Worm (Caenorhabditis elegans) whole organism, L1 larva: ENCODE results near the gene nhr-26.

Experiments
- C04F5.9 ChIP-seq: sonication (generic microtip); optimal IDR thresholded peaks from 2 replicates; lab custom pipeline; 2016; ENCODE audit warnings: missing genetic modification characterization, missing compliant biosample characterization
- aha-1 ChIP-seq: fragments of 150-350 bp; optimal IDR thresholded peaks from 2 replicates; lab custom pipeline; 2014; ENCODE audit warnings: missing biosample characterization, missing genetic modification characterization
- aly-2 ChIP-seq: fragments of 150-350 bp; optimal IDR thresholded peaks from 2 replicates; lab custom pipeline; 2014; ENCODE audit warnings: missing biosample characterization, missing genetic modification characterization
- ama-1 ChIP-seq: fragments of 150-350 bp; optimal IDR thresholded peaks from 2 replicates; lab custom pipeline; 2014
- ceh-8 ChIP-seq: fragments of 200-800 bp; sonication (Bioruptor generic); optimal IDR thresholded peaks from 2 replicates; lab custom pipeline; 2018; ENCODE audit warnings: mild to moderate bottlenecking, missing genetic modification characterization, moderate library complexity, missing compliant biosample characterization
- ceh-90 ChIP-seq: sonication (generic microtip); optimal IDR thresholded peaks from 2 replicates; lab custom pipeline; 2016; ENCODE audit warnings: missing genetic modification characterization, missing compliant biosample characterization
- ces-1 ChIP-seq: fragments of 150-350 bp; optimal IDR thresholded peaks from 2 replicates; lab custom pipeline; 2014; ENCODE audit warnings: missing biosample characterization, missing genetic modification reagents, missing genetic modification characterization
- dpl-1 ChIP-seq, 3 experiments: fragments of 150-350 bp in 2 of 3; sonication (generic microtip) in 1 of 3; optimal IDR thresholded peaks; 2 replicates each; lab custom pipeline; 2014 to 2017; ENCODE audit warnings: missing biosample characterization in 3 of 3, missing genetic modification characterization in 3 of 3, missing genetic modification reagents in 3 of 3
- dsc-1 ChIP-seq: sonication (generic microtip); optimal IDR thresholded peaks from 2 replicates; lab custom pipeline; 2016; ENCODE audit warnings: mild to moderate bottlenecking, missing genetic modification characterization, missing compliant biosample characterization
- efl-3 ChIP-seq: fragments of 200-800 bp; sonication (Bioruptor generic); optimal IDR thresholded peaks from 2 replicates; lab custom pipeline; 2018; ENCODE audit warnings: mild to moderate bottlenecking, missing genetic modification characterization, missing compliant biosample characterization
- egl-13 ChIP-seq: sonication (generic microtip); optimal IDR thresholded peaks from 2 replicates; lab custom pipeline; 2016; ENCODE audit warnings: missing genotype, missing genetic modification reagents, missing genetic modification characterization, missing compliant biosample characterization
- egl-27 ChIP-seq, 2 experiments: fragments of 150-350 bp in 1 of 2; sonication (generic microtip); optimal IDR thresholded peaks; 3 replicates each; lab custom pipeline; 2017 to 2018; ENCODE audit warnings: missing biosample characterization in 2 of 2, missing genetic modification characterization in 2 of 2, missing genetic modification reagents in 2 of 2
- elt-3 ChIP-seq, 6 experiments: fragments of 150-350 bp in 1 of 6; sonication (generic microtip); optimal IDR thresholded peaks; 2 replicates each; lab custom pipeline; 2017 to 2018; ENCODE audit warnings: missing biosample characterization in 6 of 6, missing genetic modification characterization in 6 of 6, inconsistent platforms in 1 of 6
- fkh-10 ChIP-seq: sonication (generic microtip); optimal IDR thresholded peaks from 2 replicates; lab custom pipeline; 2017; ENCODE audit warnings: missing biosample characterization, missing genetic modification reagents, missing genetic modification characterization
- fkh-8 ChIP-seq: sonication (generic microtip); optimal IDR thresholded peaks from 2 replicates; lab custom pipeline; 2016; ENCODE audit warnings: mild to moderate bottlenecking, missing genetic modification characterization, missing compliant biosample characterization
- hlh-4 ChIP-seq: sonication (generic microtip); optimal IDR thresholded peaks from 2 replicates; lab custom pipeline; 2016; ENCODE audit warnings: mild to moderate bottlenecking, missing genetic modification characterization, missing compliant biosample characterization
- hpl-2 ChIP-seq: fragments of 150-350 bp; optimal IDR thresholded peaks from 2 replicates; lab custom pipeline; 2014; ENCODE audit warnings: missing biosample characterization, missing genetic modification reagents, missing genetic modification characterization
- isw-1 ChIP-seq: fragments of 200-800 bp; sonication (Bioruptor generic); IDR thresholded peaks from 2 replicates; pipeline ENCODE4 v1.3.6; 2022; ENCODE audit warnings: missing genetic modification characterization, missing compliant biosample characterization
- jun-1 ChIP-seq: fragments of 150-350 bp; optimal IDR thresholded peaks from 2 replicates; lab custom pipeline; 2014; ENCODE audit warnings: missing biosample characterization, missing genetic modification reagents, missing genetic modification characterization
- lin-14 ChIP-seq: fragments of 200-800 bp; sonication (Bioruptor generic); optimal IDR thresholded peaks from 2 replicates; lab custom pipeline; 2018; ENCODE audit warnings: mild to moderate bottlenecking, missing genetic modification characterization, moderate library complexity, missing compliant biosample characterization
- lir-3 ChIP-seq: sonication (generic microtip); optimal IDR thresholded peaks from 2 replicates; lab custom pipeline; 2016; ENCODE audit warnings: mild to moderate bottlenecking, missing genetic modification characterization, moderate library complexity, missing compliant biosample characterization; ENCODE audit not compliant: poor library complexity
- mdl-1 ChIP-seq, 2 experiments: fragments of 150-350 bp; optimal IDR thresholded peaks; 2 replicates each; lab custom pipeline; 2014 to 2017; ENCODE audit warnings: missing biosample characterization in 2 of 2, missing genetic modification characterization in 2 of 2, inconsistent platforms in 1 of 2
- mep-1 ChIP-seq: fragments of 150-350 bp; optimal IDR thresholded peaks from 2 replicates; lab custom pipeline; 2014; ENCODE audit warnings: missing biosample characterization, missing genetic modification characterization
- nhr-20 ChIP-seq: sonication (generic microtip); optimal IDR thresholded peaks from 2 replicates; lab custom pipeline; 2016; ENCODE audit warnings: mild to moderate bottlenecking, missing genetic modification characterization, missing compliant biosample characterization
- nhr-237 ChIP-seq: fragments of 150-350 bp; optimal IDR thresholded peaks from 2 replicates; lab custom pipeline; 2014; ENCODE audit warnings: missing biosample characterization, missing genetic modification characterization
- nhr-28 ChIP-seq: fragments of 150-350 bp; optimal IDR thresholded peaks from 2 replicates; lab custom pipeline; 2014; ENCODE audit warnings: missing biosample characterization, missing genetic modification characterization
- nhr-47 ChIP-seq: sonication (generic microtip); optimal IDR thresholded peaks from 2 replicates; lab custom pipeline; 2016; ENCODE audit warnings: mild to moderate bottlenecking, missing genetic modification characterization, moderate library complexity, missing compliant biosample characterization
- nhr-71 ChIP-seq: sonication (generic microtip); optimal IDR thresholded peaks from 2 replicates; lab custom pipeline; 2016; ENCODE audit warnings: mild to moderate bottlenecking, missing genetic modification characterization, moderate library complexity, missing compliant biosample characterization
- nhr-76 ChIP-seq: sonication (generic microtip); optimal IDR thresholded peaks from 2 replicates; lab custom pipeline; 2017; ENCODE audit warnings: missing biosample characterization, missing genetic modification characterization
- nhr-77 ChIP-seq: fragments of 150-350 bp; optimal IDR thresholded peaks from 2 replicates; lab custom pipeline; 2014; ENCODE audit warnings: missing biosample characterization, missing genetic modification characterization
- pax-3 ChIP-seq: fragments of 200-800 bp; sonication (Bioruptor generic); optimal IDR thresholded peaks from 2 replicates; lab custom pipeline; 2018; ENCODE audit warnings: mild to moderate bottlenecking, missing genetic modification characterization, moderate library complexity, missing compliant biosample characterization
- pqm-1 ChIP-seq: sonication (generic microtip); optimal IDR thresholded peaks from 3 replicates; lab custom pipeline; 2017; ENCODE audit warnings: missing biosample characterization, missing genetic modification characterization
- snu-23 ChIP-seq: sonication (generic microtip); optimal IDR thresholded peaks from 2 replicates; lab custom pipeline; 2016; ENCODE audit warnings: missing genetic modification characterization, missing compliant biosample characterization
- sptf-1 ChIP-seq: fragments of 150-350 bp; optimal IDR thresholded peaks from 2 replicates; lab custom pipeline; 2014; ENCODE audit warnings: missing biosample characterization, missing genetic modification characterization
- swsn-7 ChIP-seq: sonication (generic microtip); optimal IDR thresholded peaks from 2 replicates; lab custom pipeline; 2016; ENCODE audit warnings: missing genetic modification characterization, missing compliant biosample characterization
- unc-130 ChIP-seq: fragments of 150-350 bp; optimal IDR thresholded peaks from 2 replicates; lab custom pipeline; 2017; ENCODE audit warnings: missing biosample characterization, missing genetic modification characterization, inconsistent platforms
- unc-30 ChIP-seq: sonication (generic microtip); optimal IDR thresholded peaks from 2 replicates; lab custom pipeline; 2017; ENCODE audit warnings: missing biosample characterization, missing genetic modification characterization
- unc-62 ChIP-seq: fragments of 150-350 bp; optimal IDR thresholded peaks from 2 replicates; lab custom pipeline; 2014; ENCODE audit warnings: missing biosample characterization, missing genetic modification reagents, missing genetic modification characterization
- vab-15 ChIP-seq: sonication (generic microtip); optimal IDR thresholded peaks from 2 replicates; lab custom pipeline; 2017; ENCODE audit warnings: missing genotype, mild to moderate bottlenecking, missing genetic modification characterization, missing compliant biosample characterization
- zag-1 ChIP-seq: fragments of 150-350 bp; optimal IDR thresholded peaks from 2 replicates; lab custom pipeline; 2014; ENCODE audit warnings: missing biosample characterization, missing genetic modification characterization
- zip-4 ChIP-seq: fragments of 200-800 bp; sonication (Bioruptor generic); optimal IDR thresholded peaks from 2 replicates; lab custom pipeline; 2018; ENCODE audit warnings: mild to moderate bottlenecking, missing genetic modification characterization, moderate library complexity, missing compliant biosample characterization

nhr-26 gene

ce11 chrX:12700456-12700855 is at the start of gene nhr-26:
Gene nhr-26 (minus strand): TSS chrX:12700465.
- TF ChIP-seq ceh-8 (GFP tag; lab: Kevin White, UChicago) = no peak
- TF ChIP-seq aha-1 = no peak
- TF ChIP-seq nhr-28 (tag; lab: Kevin White, UChicago) = no peak
- no peak for TF ChIP-seq unc-130 (tag; lab: Kevin White, UChicago)
- TF ChIP-seq unc-30 (tag; lab: Kevin White, UChicago) = no peak
- TF ChIP-seq sptf-1 (tag; lab: Kevin White, UChicago) = no peak
- no peak for TF ChIP-seq ces-1 (GFP tag; lab: Kevin White, UChicago)
- TF ChIP-seq zag-1 (tag; lab: Kevin White, UChicago) = no peak
- no peak for TF ChIP-seq C04F5.9 (tag; lab: Kevin White, UChicago)
- no peak for TF ChIP-seq efl-3 (GFP tag; lab: Kevin White, UChicago)
- no peak for TF ChIP-seq nhr-76
- TF ChIP-seq unc-62 = no peak
- peak; percentile 92 for TF ChIP-seq dsc-1 (tag; lab: Kevin White, UChicago)
- peak; percentile 30 for TF ChIP-seq pax-3 (tag; lab: Kevin White, UChicago)
- TF ChIP-seq swsn-7 (tag; lab: Kevin White, UChicago) = no peak
- no peak for TF ChIP-seq jun-1 (tag; lab: Kevin White, UChicago)
- peak; percentile 33 for TF ChIP-seq egl-13
- TF ChIP-seq vab-15 (tag; lab: Kevin White, UChicago) = no peak
- no peak for TF ChIP-seq pqm-1 (tag; lab: Kevin White, UChicago)
- TF ChIP-seq mep-1 (tag; lab: Kevin White, UChicago) = no peak
- peak; percentile 43 for TF ChIP-seq nhr-71 (tag; lab: Kevin White, UChicago)
- no peak for TF ChIP-seq mdl-1 (tag; optimal IDR thresholded peaks at IDR 0.05; lab: Kevin White, UChicago)
- no peak for TF ChIP-seq hpl-2 (GFP tag; lab: Kevin White, UChicago)
- TF ChIP-seq fkh-8 (tag; lab: Kevin White, UChicago) = peak; percentile 58
- TF ChIP-seq fkh-10 (GFP tag; lab: Kevin White, UChicago) = no peak
- TF ChIP-seq zip-4 (GFP tag; lab: Kevin White, UChicago) = no peak
- TF ChIP-seq egl-27 (tag; optimal IDR thresholded peaks at IDR 0.05; lab: Kevin White, UChicago) = no peak
- no peak for TF ChIP-seq aly-2 (tag; lab: Kevin White, UChicago)
- no peak for TF ChIP-seq nhr-237 (tag; lab: Kevin White, UChicago)
- peak; percentile 32 for TF ChIP-seq nhr-47 (tag; lab: Kevin White, UChicago)
- TF ChIP-seq nhr-20 (tag; lab: Kevin White, UChicago) = no peak
- no peak for TF ChIP-seq isw-1 (GFP tag; lab: Robert Waterston, UW)

- no peak for TF ChIP-seq ama-1 (lab: Kevin White, UChicago)
- no peak for TF ChIP-seq aly-2 (tag; lab: Kevin White, UChicago)
- peak; percentile 20 for TF ChIP-seq lin-14 (GFP tag; lab: Kevin White, UChicago)
- peak; percentile 51 for TF ChIP-seq nhr-77 (tag; lab: Kevin White, UChicago)
- TF ChIP-seq dpl-1 (GFP tag; optimal IDR thresholded peaks at IDR 0.05; lab: Kevin White, UChicago) = no peak
Observed at ce11 chrX:12749530-12750240, 49.4 kb upstream of the nhr-26 start, which contains the start of gene pgp-14. Gene pgp-14 (minus strand): TSS chrX:12749580.

ce11 chrX:12738454-12738853 is 38.2 kb upstream of the nhr-26 start, which contains the start of gene pgp-13:
Gene pgp-13 (plus strand): TSS chrX:12738754.
- TF ChIP-seq mdl-1 (tag; optimal IDR thresholded peaks at IDR 0.05; lab: Kevin White, UChicago) (no peak), hlh-4 (tag; lab: Kevin White, UChicago) (no peak), snu-23 (GFP tag; lab: Kevin White, UChicago) (no peak), lir-3 (no peak), ceh-90 (tag; lab: Kevin White, UChicago) (no peak), elt-3 (tag; optimal IDR thresholded peaks at IDR 0.05; lab: Kevin White, UChicago) (no peak), nhr-76 (no peak)
